Worm (Caenorhabditis elegans): ENCODE results near the gene wrt-6.

- TF ChIP-seq ZK546.5 (tag; optimal IDR thresholded peaks at IDR 0.05): no peak
- no peak for TF ChIP-seq pha-4 (tag; optimal IDR thresholded peaks at IDR 0.05)
- TF ChIP-seq snpc-4 (tag; optimal IDR thresholded peaks at IDR 0.05): no peak
- TF ChIP-seq mml-1 (tag; optimal IDR thresholded peaks at IDR 0.05): no peak
- no peak for TF ChIP-seq fos-1 (tag; optimal IDR thresholded peaks at IDR 0.05)
- no peak for TF ChIP-seq unc-62 (GFP tag; optimal IDR thresholded peaks at IDR 0.05)
- no peak for TF ChIP-seq ztf-4 (tag; optimal IDR thresholded peaks at IDR 0.05)
- no peak for TF ChIP-seq nfya-1 (tag; optimal IDR thresholded peaks at IDR 0.05; ENCODE audit: insufficient read depth)
- no peak for TF ChIP-seq nhr-237 (tag; optimal IDR thresholded peaks at IDR 0.05)
- no peak for TF ChIP-seq elt-3 (tag; optimal IDR thresholded peaks at IDR 0.05)
- no peak for TF ChIP-seq egl-27 (tag; optimal IDR thresholded peaks at IDR 0.05)
- no peak for TF ChIP-seq ceh-16 (tag; optimal IDR thresholded peaks at IDR 0.05)
- no peak for TF ChIP-seq ceh-9 (tag; optimal IDR thresholded peaks at IDR 0.05)
These were observed 19.8 kb downstream of the wrt-6 start for ce11 chrX:3499867-3500266.
